Fruit fly (Drosophila melanogaster) whole organism, embryonic: ENCODE results near the gene 14-3-3epsilon.

ENCODE experiments used
- Adf1 ChIP-seq: fragments of 200-800 bp; sonication (Bioruptor generic); IDR thresholded peaks from 2 replicates; pipeline ENCODE4 v1.3.6; 2022; ENCODE audit warnings: missing biosample characterization, missing genetic modification characterization
- CG10979 ChIP-seq: fragments of 200-800 bp; sonication (Bioruptor generic); optimal IDR thresholded peaks from 2 replicates; lab custom pipeline; 2018; ENCODE audit warnings: missing biosample characterization, mild to moderate bottlenecking, missing genetic modification characterization, moderate library complexity
- CG13624 ChIP-seq: fragments of 200-800 bp; sonication (Bioruptor generic); optimal IDR thresholded peaks from 2 replicates; lab custom pipeline; 2016; ENCODE audit warnings: missing biosample characterization, missing genetic modification characterization
- CG15269 ChIP-seq: fragments of 200-800 bp; sonication (Bioruptor generic); optimal IDR thresholded peaks from 2 replicates; lab custom pipeline; 2018; ENCODE audit warnings: missing biosample characterization, mild to moderate bottlenecking, missing genetic modification characterization, moderate library complexity
- CG17568 ChIP-seq: fragments of 200-800 bp; sonication (Bioruptor generic); optimal IDR thresholded peaks from 2 replicates; lab custom pipeline; 2018; ENCODE audit warnings: missing biosample characterization, mild to moderate bottlenecking, missing genetic modification characterization, moderate library complexity
- CG34422 ChIP-seq: fragments of 200-800 bp; sonication (Bioruptor generic); IDR thresholded peaks from 3 replicates; pipeline ENCODE4 v1.3.6; 2022; ENCODE audit warnings: missing biosample characterization, missing genetic modification characterization
- CG4360 ChIP-seq: fragments of 200-800 bp; sonication (Bioruptor generic); IDR thresholded peaks from 2 replicates; pipeline ENCODE4 v1.3.6; 2022; ENCODE audit warnings: missing biosample characterization, missing genetic modification characterization
- CG4854 ChIP-seq: fragments of 200-800 bp; sonication (Bioruptor generic); optimal IDR thresholded peaks from 2 replicates; lab custom pipeline; 2016; ENCODE audit warnings: missing biosample characterization, missing genetic modification characterization, inconsistent platforms
- CG6272 ChIP-seq: fragments of 200-800 bp; sonication (Bioruptor generic); IDR thresholded peaks from 2 replicates; pipeline ENCODE4 v1.3.6; 2022; ENCODE audit warnings: missing biosample characterization, missing genetic modification characterization
- CG7963 ChIP-seq: fragments of 200-800 bp; sonication (Bioruptor generic); IDR thresholded peaks from 3 replicates; pipeline ENCODE4 v1.3.6; 2022; ENCODE audit warnings: missing biosample characterization, missing genetic modification characterization; ENCODE audit not compliant: partially characterized antibody
- CG9437 ChIP-seq: fragments of 200-800 bp; sonication (Bioruptor generic); optimal IDR thresholded peaks from 2 replicates; lab custom pipeline; 2018; ENCODE audit warnings: missing biosample characterization, mild to moderate bottlenecking, missing genetic modification characterization
- D19A ChIP-seq: fragments of 200-800 bp; optimal IDR thresholded peaks from 3 replicates; lab custom pipeline; 2019; ENCODE audit warnings: missing biosample characterization, mild to moderate bottlenecking, missing genetic modification characterization, moderate library complexity
- Dbx ChIP-seq: fragments of 200-800 bp; sonication (Bioruptor generic); IDR thresholded peaks from 3 replicates; pipeline ENCODE4 v1.3.6; 2022; ENCODE audit warnings: missing biosample characterization, missing genetic modification characterization
- Dp ChIP-seq: fragments of 200-800 bp; sonication (Bioruptor generic); optimal IDR thresholded peaks from 2 replicates; lab custom pipeline; 2018; ENCODE audit warnings: missing biosample characterization, mild to moderate bottlenecking, missing genetic modification characterization, moderate library complexity
- Gsc ChIP-seq: fragments of 200-800 bp; sonication (Bioruptor generic); IDR thresholded peaks from 2 replicates; pipeline ENCODE4 v1.3.6; 2022; ENCODE audit warnings: missing biosample characterization, missing genetic modification characterization
- Gug ChIP-seq: fragments of 200-800 bp; sonication (Bioruptor generic); IDR thresholded peaks from 4 replicates; pipeline ENCODE4 v1.3.6; 2022; ENCODE audit warnings: missing biosample characterization, missing genetic modification characterization
- HLH54F ChIP-seq: fragments of 200-800 bp; sonication (Bioruptor generic); optimal IDR thresholded peaks from 3 replicates; lab custom pipeline; 2016; ENCODE audit warnings: missing biosample characterization, missing genetic modification characterization
- Max ChIP-seq: fragments of 200-800 bp; sonication (Bioruptor generic); optimal IDR thresholded peaks from 2 replicates; lab custom pipeline; 2016; ENCODE audit warnings: missing biosample characterization, mild to moderate bottlenecking, missing genetic modification characterization
- Med ChIP-seq: fragments of 200-800 bp; sonication (Bioruptor generic); peaks from one replicate; lab custom pipeline; 2016; ENCODE audit warnings: missing biosample characterization, missing genetic modification characterization, mild to moderate bottlenecking, inconsistent platforms, moderate library complexity
- Mes4 ChIP-seq: fragments of 200-800 bp; sonication (Bioruptor generic); optimal IDR thresholded peaks from 2 replicates; lab custom pipeline; 2016; ENCODE audit warnings: missing biosample characterization, missing genetic modification characterization
- NFAT ChIP-seq: fragments of 200-800 bp; sonication (Bioruptor generic); IDR thresholded peaks from 2 replicates; pipeline ENCODE4 v1.3.6; 2022; ENCODE audit warnings: missing biosample characterization, missing genetic modification characterization
- Oaz ChIP-seq: fragments of 200-800 bp; sonication (Bioruptor generic); IDR thresholded peaks from 2 replicates; pipeline ENCODE4 v1.3.6; 2022; ENCODE audit warnings: missing biosample characterization, missing genetic modification characterization
- Opbp ChIP-seq: fragments of 200-800 bp; sonication (Bioruptor generic); IDR thresholded peaks from 3 replicates; pipeline ENCODE4 v1.3.6; 2022; ENCODE audit warnings: missing biosample characterization, missing genetic modification characterization; ENCODE audit not compliant: partially characterized antibody
- Poxn ChIP-seq: fragments of 200-800 bp; sonication (Bioruptor generic); IDR thresholded peaks from 2 replicates; pipeline ENCODE4 v1.3.6; 2022; ENCODE audit warnings: missing biosample characterization, missing genetic modification characterization
- Ptx1 ChIP-seq: fragments of 200-800 bp; sonication (Bioruptor generic); IDR thresholded peaks from 2 replicates; pipeline ENCODE4 v1.3.6; 2022; ENCODE audit warnings: missing biosample characterization, missing genetic modification characterization
- Ravus ChIP-seq: fragments of 200-800 bp; sonication (Bioruptor generic); IDR thresholded peaks from 2 replicates; pipeline ENCODE4 v1.3.6; 2022; ENCODE audit warnings: missing biosample characterization, missing genetic modification characterization
- Xrp1 ChIP-seq: fragments of 200-800 bp; sonication (Bioruptor generic); IDR thresholded peaks from 2 replicates; pipeline ENCODE4 v1.3.6; 2022; ENCODE audit warnings: missing biosample characterization, missing genetic modification characterization
- YL-1 ChIP-seq: fragments of 200-800 bp; sonication (Bioruptor generic); optimal IDR thresholded peaks from 3 replicates; lab custom pipeline; 2017; ENCODE audit warnings: missing biosample characterization, mild to moderate bottlenecking, missing genetic modification characterization
- abd-A ChIP-seq: fragments of 200-800 bp; sonication (Bioruptor generic); optimal IDR thresholded peaks from 3 replicates; lab custom pipeline; 2019; ENCODE audit warnings: missing biosample characterization, mild to moderate bottlenecking, missing genetic modification characterization, moderate library complexity
- ash1 ChIP-seq: fragments of 200-800 bp; sonication (Bioruptor generic); optimal IDR thresholded peaks from 2 replicates; lab custom pipeline; 2018; ENCODE audit warnings: missing biosample characterization, mild to moderate bottlenecking, missing genetic modification characterization
- bigmax ChIP-seq: fragments of 200-800 bp; sonication (Bioruptor generic); optimal IDR thresholded peaks from 2 replicates; lab custom pipeline; 2018; ENCODE audit warnings: missing biosample characterization, mild to moderate bottlenecking, missing genetic modification characterization
- chif ChIP-seq, 2 experiments: fragments of 200-800 bp; sonication (Bioruptor generic); optimal IDR thresholded peaks; 3 replicates each; lab custom pipeline; 2016; ENCODE audit warnings: missing biosample characterization in 2 of 2, missing genetic modification characterization in 2 of 2
- chn ChIP-seq: fragments of 200-800 bp; sonication (Bioruptor generic); optimal IDR thresholded peaks from 2 replicates; lab custom pipeline; 2016; ENCODE audit warnings: missing biosample characterization, missing genetic modification characterization
- crol ChIP-seq: fragments of 200-800 bp; sonication (Bioruptor generic); IDR thresholded peaks from 2 replicates; pipeline ENCODE4 v1.3.6; 2022; ENCODE audit warnings: missing biosample characterization, missing genetic modification characterization
- crp ChIP-seq, 2 experiments: fragments of 200-800 bp; sonication (Bioruptor generic); optimal IDR thresholded peaks; 2 replicates in 1 of 2; 3 replicates in 1 of 2; lab custom pipeline; 2017; ENCODE audit warnings: missing biosample characterization in 2 of 2, missing genetic modification characterization in 2 of 2, mild to moderate bottlenecking in 1 of 2, moderate library complexity in 1 of 2
- disco-r ChIP-seq: fragments of 200-800 bp; sonication (Bioruptor generic); optimal IDR thresholded peaks from 2 replicates; lab custom pipeline; 2016; ENCODE audit warnings: missing biosample characterization, missing genetic modification characterization
- en ChIP-seq: fragments of 200-800 bp; sonication (Bioruptor generic); optimal IDR thresholded peaks from 2 replicates; lab custom pipeline; 2016; ENCODE audit warnings: missing biosample characterization, missing genetic modification characterization
- ewg ChIP-seq: fragments of 200-800 bp; sonication (Bioruptor generic); optimal IDR thresholded peaks from 3 replicates; lab custom pipeline; 2017; ENCODE audit warnings: mild to moderate bottlenecking, missing biosample characterization, missing genetic modification reagents, missing genetic modification characterization
- gce ChIP-seq: fragments of 200-800 bp; sonication (Bioruptor generic); IDR thresholded peaks from 3 replicates; pipeline ENCODE4 v1.3.6; 2022; ENCODE audit warnings: missing biosample characterization, missing genetic modification characterization
- gem ChIP-seq: fragments of 200-800 bp; sonication (Bioruptor generic); optimal IDR thresholded peaks from 2 replicates; lab custom pipeline; 2019; ENCODE audit warnings: missing biosample characterization, mild to moderate bottlenecking, missing genetic modification characterization, moderate library complexity
- nerfin-2 ChIP-seq: fragments of 200-800 bp; sonication (Bioruptor generic); IDR thresholded peaks from 2 replicates; pipeline ENCODE4 v1.3.6; 2022; ENCODE audit warnings: missing biosample characterization, missing genetic modification characterization; ENCODE audit not compliant: partially characterized antibody
- prd ChIP-seq, 3 experiments: fragments of >200 bp in 2 of 3; fragments of 200-800 bp in 1 of 3; sonication (Bioruptor generic) in 1 of 3; optimal IDR thresholded peaks in 2 of 3; IDR thresholded peaks in 1 of 3; 2 replicates in 2 of 3; 3 replicates in 1 of 3; pipeline versions ENCODE4 v1.3.6 to Lab custom; 2017 to 2022; ENCODE audit warnings: missing biosample characterization in 1 of 3, missing genetic modification characterization in 1 of 3
- sim ChIP-seq: fragments of 200-800 bp; sonication (Bioruptor generic); IDR thresholded peaks from 2 replicates; pipeline ENCODE4 v1.3.6; 2022; ENCODE audit warnings: missing biosample characterization, missing genetic modification characterization
- sima ChIP-seq: fragments of 200-800 bp; sonication (Bioruptor generic); optimal IDR thresholded peaks from 2 replicates; lab custom pipeline; 2016; ENCODE audit warnings: missing biosample characterization, missing genetic modification characterization
- tll ChIP-seq, 2 experiments: fragments of 200-800 bp in 1 of 2; fragments of >200 bp in 1 of 2; sonication (Bioruptor generic) in 1 of 2; optimal IDR thresholded peaks; 2 replicates each; lab custom pipeline; 2017 to 2019; ENCODE audit warnings: missing biosample characterization in 2 of 2, missing genetic modification characterization in 2 of 2, mild to moderate bottlenecking in 1 of 2, moderate library complexity in 1 of 2
- trem ChIP-seq: fragments of 200-800 bp; optimal IDR thresholded peaks from 3 replicates; lab custom pipeline; 2019; ENCODE audit warnings: missing biosample characterization, mild to moderate bottlenecking, missing genetic modification characterization, moderate library complexity
- zen2 ChIP-seq: fragments of 200-800 bp; sonication (Bioruptor generic); IDR thresholded peaks from 3 replicates; pipeline ENCODE4 v1.3.6; 2022; ENCODE audit warnings: missing biosample characterization, missing genetic modification characterization; ENCODE audit not compliant: partially characterized antibody
- zf30C ChIP-seq: fragments of 200-800 bp; sonication (Bioruptor generic); optimal IDR thresholded peaks from 3 replicates; lab custom pipeline; 2018; ENCODE audit warnings: missing biosample characterization, mild to moderate bottlenecking, missing genetic modification characterization

Gene 14-3-3epsilon

dm6 chr3R:18274328-18275098 lies 32.2 kb downstream of the 14-3-3epsilon start, which contains the start of the genes Vps39 and eIF1A (continued):
- peak; percentile 45 for TF ChIP-seq Dp
- TF ChIP-seq CG13624 (GFP tag; lab: Kevin White, UChicago): peak; percentile 53
- peak; percentile 14 for TF ChIP-seq chn (GFP tag; lab: Kevin White, UChicago)
- TF ChIP-seq CG6272: peak; percentile 36; the same call in 1 of the 2 replicates
- TF ChIP-seq crp (GFP tag; optimal IDR thresholded peaks at IDR 0.05; lab: Kevin White, UChicago): peak in 1 of 2 experiments; percentile 69
- no peak for TF ChIP-seq D19A (tag; lab: Kevin White, UChicago)
- TF ChIP-seq zen2 (GFP tag; lab: Robert Waterston, UW): peak; percentile 71; the same call in 1 of the 3 replicates
- no peak; the same call in 3 of the 4 replicates for TF ChIP-seq Gug (GFP tag; lab: Robert Waterston, UW)
- no peak for TF ChIP-seq Oaz (GFP tag; lab: Robert Waterston, UW)
- peak; percentile 72; the same call in 1 of the 2 replicates for TF ChIP-seq CG4360 (GFP tag; lab: Robert Waterston, UW)
- TF ChIP-seq crol: no peak
- TF ChIP-seq Ravus: no peak
- no peak for TF ChIP-seq Ptx1 (GFP tag; lab: Robert Waterston, UW)
- no peak for TF ChIP-seq CG17568 (GFP tag; lab: Kevin White, UChicago)
- no peak for TF ChIP-seq CG9437 (GFP tag; lab: Kevin White, UChicago)
- TF ChIP-seq CG7963 (GFP tag; lab: Robert Waterston, UW): peak; percentile 66
- TF ChIP-seq Xrp1: peak; percentile 40; the same call in 1 of the 2 replicates
- no peak for TF ChIP-seq en (GFP tag; lab: Kevin White, UChicago)
- 0 out of 3 replicates have a peak, but pooled peaks have one; percentile 43 for TF ChIP-seq Dbx (GFP tag; lab: Robert Waterston, UW)
- no peak for TF ChIP-seq abd-A
- peak; percentile 48 for TF ChIP-seq YL-1
- TF ChIP-seq Med (GFP tag; lab: Kevin White, UChicago): peak; percentile 60
- no peak for TF ChIP-seq zf30C (GFP tag; lab: Kevin White, UChicago)
- TF ChIP-seq tll (GFP tag; optimal IDR thresholded peaks at IDR 0.05; lab: Kevin White, UChicago): no peak
- TF ChIP-seq trem (tag; lab: Kevin White, UChicago): peak; percentile 95
- TF ChIP-seq CG34422: no peak
- peak; percentile 71 for TF ChIP-seq Max (GFP tag; lab: Kevin White, UChicago)
- TF ChIP-seq Opbp (GFP tag; lab: Robert Waterston, UW): peak; percentile 69
- no peak for TF ChIP-seq Gsc
- TF ChIP-seq NFAT (GFP tag; lab: Robert Waterston, UW): no peak
- TF ChIP-seq gem (tag; lab: Kevin White, UChicago): no peak
- TF ChIP-seq prd (optimal IDR thresholded peaks at IDR 0.05; lab: Kevin White, UChicago): no peak
- TF ChIP-seq prd (GFP tag; IDR thresholded peaks at IDR 0.05; lab: Robert Waterston, UW): peak; percentile 26; the same call in 1 of the 3 replicates
- no peak for TF ChIP-seq gce (GFP tag; lab: Robert Waterston, UW)
- TF ChIP-seq sim (GFP tag; lab: Robert Waterston, UW): no peak
- no peak for TF ChIP-seq bigmax (GFP tag; lab: Kevin White, UChicago)
- TF ChIP-seq Adf1 (GFP tag; lab: Robert Waterston, UW): no peak
- TF ChIP-seq sima (GFP tag; lab: Kevin White, UChicago): no peak
- TF ChIP-seq CG10979 (tag; lab: Kevin White, UChicago): peak; percentile 30
- peak; percentile 26 for TF ChIP-seq ewg (GFP tag; lab: Kevin White, UChicago)
- no peak for TF ChIP-seq CG4854
- no peak for TF ChIP-seq CG15269 (tag; lab: Kevin White, UChicago)
- TF ChIP-seq chif (GFP tag; optimal IDR thresholded peaks at IDR 0.05; lab: Kevin White, UChicago): peak in 1 of 2 experiments; percentile 23
- TF ChIP-seq Mes4 (GFP tag; lab: Kevin White, UChicago): no peak
- no peak for TF ChIP-seq ash1 (GFP tag; lab: Kevin White, UChicago)
- TF ChIP-seq disco-r: no peak
- TF ChIP-seq Poxn (GFP tag; lab: Robert Waterston, UW): no peak
- peak; percentile 43 for TF ChIP-seq HLH54F
- no peak; the same call in none of the 2 replicates for TF ChIP-seq nerfin-2 (GFP tag; lab: Robert Waterston, UW)
